ENCODE assay signal across 1 fruit fly cellular context in genomic region chr3L:3224740-3225719, dm6.
TF ChIP-seq lines count a peak whose summit lies in the region.

Gene Larp4B (plus strand): TSS chr3L:3224838.

TF ChIP-seq in whole organism, embryonic, 481 proteins besides CTCF, POLR2A, EP300 and RAD21 (continued from another document and continues in another):
- TF ChIP-seq CG10274 (GFP tag; optimal IDR thresholded peaks at IDR 0.05; lab: Kevin White, UChicago) (no peak), fu2 (GFP tag; optimal IDR thresholded peaks at IDR 0.05; lab: Kevin White, UChicago) (peak; percentile 8), Hr39 (optimal IDR thresholded peaks at IDR 0.05; lab: Kevin White, UChicago) (no peak), Hey (tag; optimal IDR thresholded peaks at IDR 0.05; lab: Kevin White, UChicago) (no peak), CG14050 (GFP tag; IDR thresholded peaks at IDR 0.05; lab: Robert Waterston, UW) (no peak), bbx (GFP tag; IDR thresholded peaks at IDR 0.05; lab: Robert Waterston, UW; ENCODE audit: partially characterized antibody) (peak; percentile 57), D19B (GFP tag; optimal IDR thresholded peaks at IDR 0.05; lab: Kevin White, UChicago) (no peak), repo (GFP tag; optimal IDR thresholded peaks at IDR 0.05; lab: Kevin White, UChicago) (no peak), Dfd (GFP tag; optimal IDR thresholded peaks at IDR 0.05; lab: Kevin White, UChicago) (no peak), CG7372 (GFP tag; IDR thresholded peaks at IDR 0.05; lab: Robert Waterston, UW) (no peak), Aef1 (GFP tag; IDR thresholded peaks at IDR 0.05; lab: Robert Waterston, UW) (no peak), CG15514 (GFP tag; optimal IDR thresholded peaks at IDR 0.05; lab: Kevin White, UChicago) (peak; percentile 71), CG10565 (GFP tag; optimal IDR thresholded peaks at IDR 0.05; lab: Kevin White, UChicago) (no peak), CG6765 (GFP tag; optimal IDR thresholded peaks at IDR 0.05; lab: Kevin White, UChicago) (no peak), CG4282 (GFP tag; optimal IDR thresholded peaks at IDR 0.05; lab: Kevin White, UChicago) (no peak), CG15073 (GFP tag; optimal IDR thresholded peaks at IDR 0.05; lab: Kevin White, UChicago) (no peak), Dip2 (GFP tag; IDR thresholded peaks at IDR 0.05; lab: Robert Waterston, UW) (no peak), tio (GFP tag; optimal IDR thresholded peaks at IDR 0.05; lab: Kevin White, UChicago) (no peak), CG17802 (tag; optimal IDR thresholded peaks at IDR 0.05; lab: Kevin White, UChicago) (no peak), sqz (GFP tag; optimal IDR thresholded peaks at IDR 0.05; lab: Kevin White, UChicago) (peak; percentile 77), CG8478 (optimal IDR thresholded peaks at IDR 0.05; lab: Kevin White, UChicago) (peak; percentile 56), CG33557 (GFP tag; optimal IDR thresholded peaks at IDR 0.05; lab: Kevin White, UChicago) (no peak), Ada2b (GFP tag; IDR thresholded peaks at IDR 0.05; lab: Robert Waterston, UW) (no peak), oc (tag; optimal IDR thresholded peaks at IDR 0.05; lab: Kevin White, UChicago) (no peak), vnd (GFP tag; IDR thresholded peaks at IDR 0.05; lab: Robert Waterston, UW; ENCODE audit: partially characterized antibody) (peak; percentile 71), CG7786 (GFP tag; optimal IDR thresholded peaks at IDR 0.05; lab: Kevin White, UChicago) (no peak), NC2β (GFP tag; optimal IDR thresholded peaks at IDR 0.05; lab: Kevin White, UChicago) (peak; percentile 25), E2f2 (GFP tag; IDR thresholded peaks at IDR 0.05; lab: Robert Waterston, UW) (peak; percentile 79), CG18764 (GFP tag; optimal IDR thresholded peaks at IDR 0.05; lab: Kevin White, UChicago) (no peak), Six4 (GFP tag; optimal IDR thresholded peaks at IDR 0.05; lab: Kevin White, UChicago) (no peak), CG9932 (GFP tag; IDR thresholded peaks at IDR 0.05; lab: Robert Waterston, UW) (peak; percentile 50), tin (GFP tag; optimal IDR thresholded peaks at IDR 0.05; lab: Kevin White, UChicago) (no peak), Sry-δ (GFP tag; optimal IDR thresholded peaks at IDR 0.05; lab: Kevin White, UChicago) (peak; percentile 69), grn (GFP tag; optimal IDR thresholded peaks at IDR 0.05; lab: Kevin White, UChicago) (no peak), Side (GFP tag; optimal IDR thresholded peaks at IDR 0.05; lab: Kevin White, UChicago) (no peak), hbn (GFP tag; IDR thresholded peaks at IDR 0.05; lab: Robert Waterston, UW; ENCODE audit: partially characterized antibody) (peak; percentile 64), Med (GFP tag; lab: Kevin White, UChicago) (peak; percentile 85), CG13775 (GFP tag; optimal IDR thresholded peaks at IDR 0.05; lab: Kevin White, UChicago) (peak; percentile 37), dysf (GFP tag; IDR thresholded peaks at IDR 0.05; lab: Robert Waterston, UW) (no peak), twi (tag; optimal IDR thresholded peaks at IDR 0.05; lab: Kevin White, UChicago) (no peak), CG6689 (GFP tag; IDR thresholded peaks at IDR 0.05; lab: Robert Waterston, UW) (no peak), HLH3B (GFP tag; IDR thresholded peaks at IDR 0.05; lab: Robert Waterston, UW) (no peak), CG9437 (GFP tag; optimal IDR thresholded peaks at IDR 0.05; lab: Kevin White, UChicago) (peak; percentile 46), Doc2 (GFP tag; IDR thresholded peaks at IDR 0.05; lab: Robert Waterston, UW) (no peak), CG6813 (GFP tag; optimal IDR thresholded peaks at IDR 0.05; lab: Kevin White, UChicago) (no peak), CG5245 (GFP tag; optimal IDR thresholded peaks at IDR 0.05; lab: Kevin White, UChicago) (no peak), her (GFP tag; optimal IDR thresholded peaks at IDR 0.05; lab: Kevin White, UChicago) (no peak), zen2 (GFP tag; IDR thresholded peaks at IDR 0.05; lab: Robert Waterston, UW; ENCODE audit: partially characterized antibody) (0 out of 3 replicates have a peak, but pooled peaks have one; percentile 39), knrl (GFP tag; IDR thresholded peaks at IDR 0.05; lab: Robert Waterston, UW; ENCODE audit: partially characterized antibody) (peak; percentile 76), slp2 (GFP tag; optimal IDR thresholded peaks at IDR 0.05; lab: Kevin White, UChicago) (no peak), CG4854 (GFP tag; optimal IDR thresholded peaks at IDR 0.05; lab: Kevin White, UChicago) (no peak), CG12391 (tag; optimal IDR thresholded peaks at IDR 0.05; lab: Kevin White, UChicago) (peak; percentile 1), CG15696 (tag; optimal IDR thresholded peaks at IDR 0.05; lab: Kevin White, UChicago) (no peak), ase (GFP tag; IDR thresholded peaks at IDR 0.05; lab: Robert Waterston, UW) (no peak), bab2 (GFP tag; optimal IDR thresholded peaks at IDR 0.05; lab: Kevin White, UChicago) (no peak), Ets65A (GFP tag; lab: Kevin White, UChicago) (peak; percentile 89), Atf3 (GFP tag; optimal IDR thresholded peaks at IDR 0.05; lab: Kevin White, UChicago) (no peak), E2f1 (GFP tag; IDR thresholded peaks at IDR 0.05; lab: Robert Waterston, UW) (no peak), CG8281 (tag; optimal IDR thresholded peaks at IDR 0.05; lab: Kevin White, UChicago) (no peak), CG12071 (GFP tag; optimal IDR thresholded peaks at IDR 0.05; lab: Kevin White, UChicago) (no peak), CG17328 (GFP tag; IDR thresholded peaks at IDR 0.05; lab: Robert Waterston, UW) (no peak), Bgb (GFP tag; IDR thresholded peaks at IDR 0.05; lab: Robert Waterston, UW; ENCODE audit: partially characterized antibody) (no peak), CG3281 (GFP tag; optimal IDR thresholded peaks at IDR 0.05; lab: Kevin White, UChicago) (peak; percentile 33), cato (GFP tag; optimal IDR thresholded peaks at IDR 0.05; lab: Kevin White, UChicago; ENCODE audit: borderline replicate concordance) (no peak), Meics (GFP tag; optimal IDR thresholded peaks at IDR 0.05; lab: Kevin White, UChicago) (peak; percentile 7), exex (tag; optimal IDR thresholded peaks at IDR 0.05; lab: Kevin White, UChicago) (no peak), lilli (GFP tag; optimal IDR thresholded peaks at IDR 0.05; lab: Kevin White, UChicago) (peak; percentile 53), CG6854 (GFP tag; optimal IDR thresholded peaks at IDR 0.05; lab: Kevin White, UChicago) (no peak), CG9215 (GFP tag; IDR thresholded peaks at IDR 0.05; lab: Robert Waterston, UW) (no peak), NC2α (GFP tag; optimal IDR thresholded peaks at IDR 0.05; lab: Kevin White, UChicago) (no peak), ranshi (GFP tag; IDR thresholded peaks at IDR 0.05; lab: Robert Waterston, UW) (no peak), Max (GFP tag; optimal IDR thresholded peaks at IDR 0.05; lab: Kevin White, UChicago) (peak; percentile 22), fru (optimal IDR thresholded peaks at IDR 0.05; lab: Kevin White, UChicago) (no peak), eve (GFP tag; optimal IDR thresholded peaks at IDR 0.05; lab: Kevin White, UChicago) (no peak), CG8944 (GFP tag; optimal IDR thresholded peaks at IDR 0.05; lab: Kevin White, UChicago) (no peak), p53 (GFP tag; optimal IDR thresholded peaks at IDR 0.05; lab: Kevin White, UChicago) (peak; percentile 51), lab (GFP tag; optimal IDR thresholded peaks at IDR 0.05; lab: Kevin White, UChicago) (no peak), CG18011 (GFP tag; optimal IDR thresholded peaks at IDR 0.05; lab: Kevin White, UChicago) (no peak), fd64A (GFP tag; optimal IDR thresholded peaks at IDR 0.05; lab: Kevin White, UChicago) (no peak), ci (GFP tag; IDR thresholded peaks at IDR 0.05; lab: Robert Waterston, UW) (0 out of 3 replicates have a peak, but pooled peaks have one; percentile 6), CG30431 (GFP tag; optimal IDR thresholded peaks at IDR 0.05; lab: Kevin White, UChicago) (no peak), eyg (GFP tag; optimal IDR thresholded peaks at IDR 0.05; lab: Kevin White, UChicago) (no peak), CrebB (tag; optimal IDR thresholded peaks at IDR 0.05; lab: Kevin White, UChicago) (no peak), chinmo (GFP tag; IDR thresholded peaks at IDR 0.05; lab: Robert Waterston, UW; ENCODE audit: partially characterized antibody) (no peak), pnt (GFP tag; optimal IDR thresholded peaks at IDR 0.05; lab: Kevin White, UChicago) (no peak), dimm (GFP tag; IDR thresholded peaks at IDR 0.05; lab: Robert Waterston, UW) (no peak), CG1529 (GFP tag; optimal IDR thresholded peaks at IDR 0.05; lab: Kevin White, UChicago) (no peak), Fer1 (GFP tag; optimal IDR thresholded peaks at IDR 0.05; lab: Kevin White, UChicago) (no peak), Bdp1 (GFP tag; optimal IDR thresholded peaks at IDR 0.05; lab: Kevin White, UChicago) (no peak), Rfx (GFP tag; IDR thresholded peaks at IDR 0.05; lab: Robert Waterston, UW) (peak; percentile 45), nerfin-1 (tag; optimal IDR thresholded peaks at IDR 0.05; lab: Kevin White, UChicago) (peak; percentile 17), prd (optimal IDR thresholded peaks at IDR 0.05; lab: Kevin White, UChicago) (no peak), prd (GFP tag; IDR thresholded peaks at IDR 0.05; lab: Robert Waterston, UW) (no peak), Sin3A (optimal IDR thresholded peaks at IDR 0.05; lab: Kevin White, UChicago) (peak; percentile 86), CG12659 (GFP tag; optimal IDR thresholded peaks at IDR 0.05; lab: Kevin White, UChicago) (peak; percentile 27), CG17829 (tag; optimal IDR thresholded peaks at IDR 0.05; lab: Kevin White, UChicago) (peak; percentile 22), ap (GFP tag; IDR thresholded peaks at IDR 0.05; lab: Robert Waterston, UW) (no peak), ro (GFP tag; IDR thresholded peaks at IDR 0.05; lab: Robert Waterston, UW) (no peak), vvl (GFP tag; IDR thresholded peaks at IDR 0.05; lab: Robert Waterston, UW) (peak; percentile 84), CG2116 (GFP tag; optimal IDR thresholded peaks at IDR 0.05; lab: Kevin White, UChicago) (peak; percentile 98), CG2875 (GFP tag; optimal IDR thresholded peaks at IDR 0.05; lab: Kevin White, UChicago) (no peak), sc (optimal IDR thresholded peaks at IDR 0.05; lab: Kevin White, UChicago) (no peak), sc (GFP tag; optimal IDR thresholded peaks at IDR 0.05; lab: Kevin White, UChicago) (no peak), ara (GFP tag; IDR thresholded peaks at IDR 0.05; lab: Robert Waterston, UW) (no peak), abd-A (tag; optimal IDR thresholded peaks at IDR 0.05; lab: Kevin White, UChicago) (no peak), az2 (GFP tag; optimal IDR thresholded peaks at IDR 0.05; lab: Kevin White, UChicago) (no peak), CG4328 (GFP tag; optimal IDR thresholded peaks at IDR 0.05; lab: Kevin White, UChicago) (no peak), CG1602 (GFP tag; optimal IDR thresholded peaks at IDR 0.05; lab: Kevin White, UChicago) (no peak), bsh (GFP tag; optimal IDR thresholded peaks at IDR 0.05; lab: Kevin White, UChicago) (no peak), CG12104 (GFP tag; optimal IDR thresholded peaks at IDR 0.05; lab: Kevin White, UChicago) (no peak), bcd (GFP tag; optimal IDR thresholded peaks at IDR 0.05; lab: Kevin White, UChicago) (no peak), CG3065 (GFP tag; optimal IDR thresholded peaks at IDR 0.05; lab: Kevin White, UChicago) (no peak), CG15269 (tag; optimal IDR thresholded peaks at IDR 0.05; lab: Kevin White, UChicago) (no peak), fd102C (GFP tag; optimal IDR thresholded peaks at IDR 0.05; lab: Kevin White, UChicago) (no peak), GATAe (GFP tag; conservative IDR thresholded peaks at IDR 0.05; lab: Robert Waterston, UW) (no peak), Hsf (GFP tag; optimal IDR thresholded peaks at IDR 0.05; lab: Kevin White, UChicago) (no peak), Oaz (GFP tag; IDR thresholded peaks at IDR 0.05; lab: Robert Waterston, UW) (no peak), ems (GFP tag; optimal IDR thresholded peaks at IDR 0.05; lab: Kevin White, UChicago) (no peak), CG4820 (GFP tag; optimal IDR thresholded peaks at IDR 0.05; lab: Kevin White, UChicago) (no peak), CG34376 (GFP tag; optimal IDR thresholded peaks at IDR 0.05; lab: Kevin White, UChicago) (no peak), CG7357 (GFP tag; IDR thresholded peaks at IDR 0.05; lab: Robert Waterston, UW) (0 out of 3 replicates have a peak, but pooled peaks have one; percentile 21), CG1647 (GFP tag; optimal IDR thresholded peaks at IDR 0.05; lab: Kevin White, UChicago) (no peak), CG10462 (GFP tag; optimal IDR thresholded peaks at IDR 0.05; lab: Kevin White, UChicago) (no peak), NFAT (GFP tag; IDR thresholded peaks at IDR 0.05; lab: Robert Waterston, UW) (no peak), CG10147 (GFP tag; optimal IDR thresholded peaks at IDR 0.05; lab: Kevin White, UChicago) (peak; percentile 22), pros (GFP tag; optimal IDR thresholded peaks at IDR 0.05; lab: Kevin White, UChicago) (no peak), zfh1 (GFP tag; IDR thresholded peaks at IDR 0.05; lab: Robert Waterston, UW) (0 out of 3 replicates have a peak, but pooled peaks have one; percentile 37), salm (tag; optimal IDR thresholded peaks at IDR 0.05; lab: Kevin White, UChicago) (peak; percentile 8), CG5180 (GFP tag; optimal IDR thresholded peaks at IDR 0.05; lab: Kevin White, UChicago) (no peak), Myb (GFP tag; optimal IDR thresholded peaks at IDR 0.05; lab: Kevin White, UChicago) (peak; percentile 90), crc (GFP tag; optimal IDR thresholded peaks at IDR 0.05; lab: Kevin White, UChicago) (no peak), CG14014 (GFP tag; IDR thresholded peaks at IDR 0.05; lab: Robert Waterston, UW) (0 out of 2 replicates have a peak, but pooled peaks have one; percentile 27), Asciz (GFP tag; optimal IDR thresholded peaks at IDR 0.05; lab: Kevin White, UChicago) (no peak), ash1 (GFP tag; optimal IDR thresholded peaks at IDR 0.05; lab: Kevin White, UChicago) (no peak), CG2889 (GFP tag; IDR thresholded peaks at IDR 0.05; lab: Robert Waterston, UW) (no peak), Tbp (GFP tag; optimal IDR thresholded peaks at IDR 0.05; lab: Kevin White, UChicago) (no peak), gcm (GFP tag; optimal IDR thresholded peaks at IDR 0.05; lab: Kevin White, UChicago) (no peak), ken (GFP tag; IDR thresholded peaks at IDR 0.05; lab: Robert Waterston, UW) (no peak), Deaf1 (tag; optimal IDR thresholded peaks at IDR 0.05; lab: Kevin White, UChicago) (no peak)
